Fruit fly (Drosophila melanogaster) whole organism, pupa: Measurements from ENCODE around the gene Dis3.

Experiments used
- CG10348 ChIP-seq: fragments of 200-800 bp; sonication (Bioruptor generic); IDR thresholded peaks from 2 replicates; pipeline ENCODE4 v1.3.6; 2022; ENCODE audit warnings: missing biosample characterization, missing genetic modification characterization
- CG12605 ChIP-seq: fragments of 200-800 bp; sonication (Bioruptor generic); IDR thresholded peaks from 2 replicates; pipeline ENCODE4 v1.3.6; 2022; ENCODE audit warnings: missing biosample characterization, missing genetic modification characterization
- CG13204 ChIP-seq: fragments of 200-800 bp; sonication (Bioruptor generic); optimal IDR thresholded peaks from 2 replicates; lab custom pipeline; 2018; ENCODE audit warnings: missing biosample characterization, mild to moderate bottlenecking, missing genetic modification characterization, moderate library complexity
- CG14655 ChIP-seq: fragments of 200-800 bp; sonication (Bioruptor generic); optimal IDR thresholded peaks from 3 replicates; lab custom pipeline; 2017; ENCODE audit warnings: mild to moderate bottlenecking, missing biosample characterization, missing genetic modification reagents, missing genetic modification characterization
- CG15710 ChIP-seq: fragments of 200-800 bp; sonication (Bioruptor generic); optimal IDR thresholded peaks from 2 replicates; lab custom pipeline; 2018; ENCODE audit warnings: missing biosample characterization, mild to moderate bottlenecking, missing genetic modification characterization, moderate library complexity
- CG17806 ChIP-seq: fragments of 200-800 bp; sonication (Bioruptor generic); optimal IDR thresholded peaks from 2 replicates; lab custom pipeline; 2018; ENCODE audit warnings: missing biosample characterization, mild to moderate bottlenecking, missing genetic modification characterization, moderate library complexity
- CG32121 ChIP-seq: fragments of 200-800 bp; sonication (Bioruptor generic); IDR thresholded peaks from 2 replicates; pipeline ENCODE4 v1.3.6; 2022; ENCODE audit warnings: missing biosample characterization, missing genetic modification characterization
- CG34367 ChIP-seq: fragments of 200-800 bp; sonication (Bioruptor generic); optimal IDR thresholded peaks from 2 replicates; lab custom pipeline; 2018; ENCODE audit warnings: missing biosample characterization, mild to moderate bottlenecking, missing genetic modification characterization
- CG4496 ChIP-seq: fragments of 200-800 bp; sonication (Bioruptor generic); IDR thresholded peaks from 3 replicates; pipeline ENCODE4 v1.3.6; 2022; ENCODE audit warnings: missing biosample characterization, missing genetic modification characterization
- CG8159 ChIP-seq: fragments of 200-800 bp; sonication (Bioruptor generic); optimal IDR thresholded peaks from 3 replicates; lab custom pipeline; 2018; ENCODE audit warnings: missing biosample characterization, mild to moderate bottlenecking, missing genetic modification characterization, moderate library complexity
- CG8301 ChIP-seq: fragments of 200-800 bp; sonication (Bioruptor generic); optimal IDR thresholded peaks from 2 replicates; lab custom pipeline; 2018; ENCODE audit warnings: missing biosample characterization, mild to moderate bottlenecking, missing genetic modification characterization
- CG9948 ChIP-seq: fragments of 200-800 bp; sonication (Bioruptor generic); optimal IDR thresholded peaks from 2 replicates; lab custom pipeline; 2018; ENCODE audit warnings: missing biosample characterization, mild to moderate bottlenecking, missing genetic modification characterization, moderate library complexity
- D1 ChIP-seq: fragments of 200-800 bp; sonication (Bioruptor generic); optimal IDR thresholded peaks from 2 replicates; lab custom pipeline; 2018; ENCODE audit warnings: missing biosample characterization, mild to moderate bottlenecking, missing genetic modification characterization, moderate library complexity
- EcR ChIP-seq: fragments of 200-800 bp; sonication (Bioruptor generic); optimal IDR thresholded peaks from 3 replicates; lab custom pipeline; 2019; ENCODE audit warnings: missing biosample characterization, missing genetic modification characterization, mild to moderate bottlenecking, moderate library complexity, missing genetic modification reagents
- Ets98B ChIP-seq: fragments of 200-800 bp; sonication (Bioruptor generic); IDR thresholded peaks from 2 replicates; pipeline ENCODE4 v1.3.6; 2022; ENCODE audit warnings: missing biosample characterization, missing genetic modification characterization
- Pif1A ChIP-seq: fragments of 200-800 bp; sonication (Bioruptor generic); optimal IDR thresholded peaks from 3 replicates; lab custom pipeline; 2016; ENCODE audit warnings: missing biosample characterization, missing genetic modification characterization
- Pif1B ChIP-seq: fragments of 200-800 bp; sonication (Bioruptor generic); optimal IDR thresholded peaks from 3 replicates; lab custom pipeline; 2016; ENCODE audit warnings: missing biosample characterization, missing genetic modification characterization
- Snoo ChIP-seq: fragments of 200-800 bp; sonication (Bioruptor generic); optimal IDR thresholded peaks from 3 replicates; lab custom pipeline; 2017; ENCODE audit warnings: missing biosample characterization, mild to moderate bottlenecking, missing genetic modification characterization, inconsistent platforms
- fd96Ca ChIP-seq: fragments of 200-800 bp; sonication (Bioruptor generic); IDR thresholded peaks from 3 replicates; pipeline ENCODE4 v1.3.6; 2022; ENCODE audit warnings: missing biosample characterization, missing genetic modification characterization
- gl ChIP-seq: fragments of 200-800 bp; sonication (Bioruptor generic); optimal IDR thresholded peaks from 2 replicates; lab custom pipeline; 2018; ENCODE audit warnings: missing biosample characterization, mild to moderate bottlenecking, missing genetic modification characterization
- rn ChIP-seq: fragments of 200-800 bp; sonication (Bioruptor generic); IDR thresholded peaks from 2 replicates; pipeline ENCODE4 v1.3.6; 2022; ENCODE audit warnings: missing biosample characterization, missing genetic modification characterization

Dis3 gene

dm6 chr3R:24293171-24293570 is 40.1 kb upstream of the Dis3 start:
- no peak for TF ChIP-seq EcR (GFP tag; lab: Kevin White, UChicago)
- TF ChIP-seq CG8301 = no peak
- TF ChIP-seq, all 21 proteins: peak for 0

- TF ChIP-seq CG12605 (GFP tag; lab: Robert Waterston, UW) (no peak), CG8159 (tag; lab: Kevin White, UChicago) (no peak), Ets98B (GFP tag; lab: Robert Waterston, UW) (no peak), Pif1B (no peak), fd96Ca (GFP tag; lab: Robert Waterston, UW) (no peak), Snoo (no peak), EcR (GFP tag; lab: Kevin White, UChicago) (no peak)
Observed at dm6 chr3R:24294299-24294698, 38.9 kb upstream of the Dis3 start, which contains the start of gene CG5715. TSS of gene CG5715 (minus strand) at chr3R:24294399.

DNA sequence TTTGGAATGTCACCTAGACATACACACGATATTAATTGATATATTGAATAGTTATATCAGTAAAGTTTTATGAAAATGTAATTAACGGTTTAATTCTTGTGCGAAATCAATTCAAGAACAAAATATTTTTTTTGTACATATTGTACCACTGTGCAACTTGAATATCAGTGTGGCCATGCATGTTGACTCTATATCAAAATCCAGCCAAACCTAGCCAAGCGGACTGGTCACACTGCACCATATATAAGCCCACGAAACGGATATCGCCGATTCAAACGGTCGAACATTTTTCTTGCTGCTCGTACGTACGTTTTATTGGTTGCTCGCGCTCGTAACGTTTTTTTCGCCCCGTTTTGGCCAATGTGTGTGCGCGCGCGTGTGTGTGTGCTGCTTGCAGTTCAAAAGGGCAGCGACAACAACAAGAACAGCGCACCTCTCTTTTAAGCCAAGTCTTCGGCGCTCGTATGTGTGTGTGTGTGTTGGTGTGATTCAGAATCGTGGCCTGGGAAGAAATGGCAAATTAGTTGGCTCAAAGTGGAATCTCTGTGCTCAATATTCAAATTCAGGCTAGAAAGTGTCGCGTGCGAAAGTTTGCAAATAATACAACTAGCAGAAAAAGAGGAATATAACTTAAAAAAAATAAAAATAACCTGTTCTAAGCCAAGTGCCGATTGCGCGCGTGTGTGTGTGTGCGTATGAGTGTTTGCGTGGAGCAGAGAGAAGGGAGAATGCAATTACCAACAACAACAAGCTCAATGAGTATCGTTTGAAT is 38.3 kb upstream of the Dis3 start, which contains the start of gene crb:
Gene crb (plus strand): TSS at position 295 of the 772 bp plus-strand sequence.
- peak; percentile 36 for TF ChIP-seq EcR (GFP tag; lab: Kevin White, UChicago)
- no peak for TF ChIP-seq rn
- TF ChIP-seq Ets98B (GFP tag; lab: Robert Waterston, UW) = peak; percentile 21; the same call in 1 of the 2 replicates
- no peak for TF ChIP-seq D1 (tag; lab: Kevin White, UChicago)
- no peak for TF ChIP-seq gl
- peak; percentile 45 for TF ChIP-seq Snoo
- peak; percentile 22 for TF ChIP-seq CG8159 (tag; lab: Kevin White, UChicago)
- TF ChIP-seq Pif1A (GFP tag; lab: Kevin White, UChicago) = peak; percentile 8
- no peak for TF ChIP-seq CG8301
- no peak for TF ChIP-seq CG9948
- TF ChIP-seq CG17806 = no peak
- TF ChIP-seq Pif1B = no peak
- no peak for TF ChIP-seq CG14655 (GFP tag; lab: Kevin White, UChicago)
- TF ChIP-seq fd96Ca (GFP tag; lab: Robert Waterston, UW) = peak; percentile 46; the same call in 1 of the 3 replicates
- TF ChIP-seq CG12605 (GFP tag; lab: Robert Waterston, UW) = 0 out of 2 replicates have a peak, but pooled peaks have one; percentile 8
- peak; percentile 46 for TF ChIP-seq CG32121 (GFP tag; lab: Robert Waterston, UW)
- TF ChIP-seq CG10348 (GFP tag; lab: Robert Waterston, UW) = no peak
- TF ChIP-seq CG4496 = peak; percentile 62; the same call in 2 of the 3 replicates
- peak; percentile 17 for TF ChIP-seq CG15710 (tag; lab: Kevin White, UChicago)
- peak; percentile 45 for TF ChIP-seq CG34367 (tag; lab: Kevin White, UChicago)

DNA sequence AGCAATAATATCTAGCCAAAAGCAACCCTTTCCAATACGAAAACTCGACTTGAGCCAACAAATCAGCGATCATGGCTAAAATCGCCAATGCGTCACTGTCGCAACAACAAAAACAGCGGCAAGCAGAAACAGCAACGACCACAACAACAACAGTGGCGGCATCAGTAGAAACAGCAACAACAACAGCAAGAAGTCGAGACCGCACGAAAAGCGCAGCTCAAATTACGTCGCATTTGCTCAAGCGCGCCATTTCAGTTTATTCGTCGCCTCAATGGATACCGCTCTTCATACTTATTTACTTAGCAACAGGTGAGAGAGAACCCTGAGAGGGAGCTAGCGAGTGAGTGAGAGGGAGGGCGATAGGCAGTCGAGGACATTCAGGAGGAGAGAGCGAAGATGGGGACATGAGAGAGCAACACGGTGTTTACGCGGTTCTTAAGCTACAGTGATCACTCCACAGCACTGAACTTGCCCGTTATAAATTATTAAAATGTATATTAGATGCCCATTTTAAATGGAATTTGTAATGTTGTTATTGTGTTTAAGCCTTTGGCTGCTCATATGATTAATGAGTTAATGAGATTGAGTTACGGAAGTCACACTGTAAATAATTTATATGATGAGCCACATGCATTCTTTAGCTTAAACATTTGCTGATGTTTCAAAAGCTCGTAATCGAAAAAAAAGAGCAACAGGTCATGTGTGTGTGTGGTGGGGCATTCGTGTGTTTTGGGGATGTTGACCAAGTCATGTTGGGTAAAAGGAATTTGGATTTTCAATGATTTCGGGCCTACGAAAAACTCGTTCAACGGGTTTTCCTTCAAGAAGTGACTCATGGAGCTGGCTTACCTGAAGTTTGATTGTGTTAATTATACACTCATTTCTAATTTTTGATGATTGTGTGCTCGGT is 37.4 kb upstream of the Dis3 start:
- TF ChIP-seq CG8159 (tag; lab: Kevin White, UChicago) (peak; percentile 95), CG13204 (GFP tag; lab: Kevin White, UChicago) (peak; percentile 93), Snoo (peak; percentile 98), Ets98B (GFP tag; lab: Robert Waterston, UW) (peak; percentile 88), gl (peak; percentile 75), fd96Ca (GFP tag; lab: Robert Waterston, UW) (peak; percentile 91), CG14655 (GFP tag; lab: Kevin White, UChicago) (peak; percentile 86), EcR (GFP tag; lab: Kevin White, UChicago) (peak; percentile 52), CG8301 (peak; percentile 93), CG10348 (GFP tag; lab: Robert Waterston, UW) (peak; percentile 62), CG15710 (tag; lab: Kevin White, UChicago) (peak; percentile 97), D1 (tag; lab: Kevin White, UChicago) (peak; percentile 76), Pif1A (GFP tag; lab: Kevin White, UChicago) (peak; percentile 97), CG32121 (GFP tag; lab: Robert Waterston, UW) (peak; percentile 86), CG4496 (peak; percentile 97), Pif1B (peak; percentile 98), CG17806 (peak; percentile 97), CG34367 (tag; lab: Kevin White, UChicago) (peak; percentile 97), CG12605 (GFP tag; lab: Robert Waterston, UW) (peak; percentile 83), rn (peak; percentile 86), CG9948 (peak; percentile 96)

dm6 chr3R:24296913-24297312 is 36.3 kb upstream of the Dis3 start:
- TF ChIP-seq CG34367 (tag; lab: Kevin White, UChicago) (no peak), gl (no peak), EcR (GFP tag; lab: Kevin White, UChicago) (no peak), D1 (tag; lab: Kevin White, UChicago) (no peak), Ets98B (GFP tag; lab: Robert Waterston, UW) (no peak), CG4496 (no peak), CG15710 (tag; lab: Kevin White, UChicago) (no peak), CG32121 (GFP tag; lab: Robert Waterston, UW) (no peak), rn (no peak), Pif1A (GFP tag; lab: Kevin White, UChicago) (no peak), Snoo (no peak), CG8159 (tag; lab: Kevin White, UChicago) (no peak), CG9948 (no peak), fd96Ca (GFP tag; lab: Robert Waterston, UW) (no peak), CG8301 (no peak), CG10348 (GFP tag; lab: Robert Waterston, UW) (no peak)
